Worm (Caenorhabditis elegans) whole organism, late embryonic: ENCODE data around the gene F40G12.9.

Experiments used
- C08G9.2 ChIP-seq: sonication (generic microtip); optimal IDR thresholded peaks from 2 replicates; lab custom pipeline; 2016; ENCODE audit warnings: mild to moderate bottlenecking, missing genetic modification characterization, moderate library complexity, missing compliant biosample characterization
- T23F11.4 ChIP-seq: fragments of 200-800 bp; sonication (Bioruptor generic); optimal IDR thresholded peaks from 2 replicates; lab custom pipeline; 2018; ENCODE audit warnings: mild to moderate bottlenecking, missing genetic modification characterization, missing compliant biosample characterization
- Y22D7AL.16 ChIP-seq: sonication (generic microtip); optimal IDR thresholded peaks from 2 replicates; lab custom pipeline; 2016; ENCODE audit warnings: missing genetic modification characterization, missing compliant biosample characterization
- ceh-14 ChIP-seq: sonication (generic microtip); optimal IDR thresholded peaks from 2 replicates; lab custom pipeline; 2016; ENCODE audit warnings: missing genotype, missing genetic modification characterization, missing compliant biosample characterization
- ceh-18 ChIP-seq: sonication (generic microtip); optimal IDR thresholded peaks from 2 replicates; lab custom pipeline; 2016; ENCODE audit warnings: missing genetic modification characterization, missing compliant biosample characterization
- ceh-2 ChIP-seq: sonication (generic microtip); optimal IDR thresholded peaks from 2 replicates; lab custom pipeline; 2016; ENCODE audit warnings: missing genotype, missing genetic modification characterization, missing compliant biosample characterization
- ceh-22 ChIP-seq: sonication (generic microtip); optimal IDR thresholded peaks from 2 replicates; lab custom pipeline; 2017; ENCODE audit warnings: missing biosample characterization, missing genetic modification characterization
- ceh-34 ChIP-seq: sonication (generic microtip); optimal IDR thresholded peaks from 2 replicates; lab custom pipeline; 2016; ENCODE audit warnings: mild to moderate bottlenecking, missing genetic modification characterization, missing compliant biosample characterization
- ceh-45 ChIP-seq: fragments of 200-800 bp; sonication (Bioruptor generic); IDR thresholded peaks from 2 replicates; pipeline ENCODE4 v1.3.6; 2022; ENCODE audit warnings: missing genetic modification reagents, missing genetic modification characterization, missing compliant biosample characterization
- ceh-6 ChIP-seq: fragments of 200-800 bp; sonication (Bioruptor generic); optimal IDR thresholded peaks from 2 replicates; lab custom pipeline; 2018; ENCODE audit warnings: mild to moderate bottlenecking, missing genetic modification characterization, missing compliant biosample characterization
- elt-2 ChIP-seq: sonication (generic microtip); optimal IDR thresholded peaks from 2 replicates; lab custom pipeline; 2016; ENCODE audit warnings: missing genetic modification reagents, missing genetic modification characterization, missing compliant biosample characterization
- ets-4 ChIP-seq: sonication (generic microtip); optimal IDR thresholded peaks from 2 replicates; lab custom pipeline; 2016; ENCODE audit warnings: missing genetic modification characterization, missing compliant biosample characterization
- gmeb-2 ChIP-seq: sonication (generic microtip); optimal IDR thresholded peaks from 2 replicates; lab custom pipeline; 2016; ENCODE audit warnings: missing genetic modification characterization, inconsistent platforms, missing compliant biosample characterization
- hlh-13 ChIP-seq: fragments of 200-800 bp; sonication (Bioruptor generic); optimal IDR thresholded peaks from 2 replicates; lab custom pipeline; 2018; ENCODE audit warnings: mild to moderate bottlenecking, missing genetic modification characterization, missing compliant biosample characterization
- hlh-15 ChIP-seq: sonication (generic microtip); optimal IDR thresholded peaks from 2 replicates; lab custom pipeline; 2016; ENCODE audit warnings: missing genetic modification characterization, missing compliant biosample characterization
- hlh-30 ChIP-seq: sonication (generic microtip); optimal IDR thresholded peaks from 2 replicates; lab custom pipeline; 2017; ENCODE audit warnings: antibody characterized with exemption, missing genetic modification characterization, missing compliant biosample characterization; ENCODE audit not compliant: insufficient read depth
- hlh-8 ChIP-seq: sonication (generic microtip); optimal IDR thresholded peaks from 2 replicates; lab custom pipeline; 2016; ENCODE audit warnings: missing genotype, missing genetic modification characterization, missing compliant biosample characterization
- lim-6 ChIP-seq: sonication (generic microtip); optimal IDR thresholded peaks from 2 replicates; lab custom pipeline; 2016; ENCODE audit warnings: missing genetic modification characterization, missing compliant biosample characterization
- madf-2 ChIP-seq: sonication (generic microtip); optimal IDR thresholded peaks from 2 replicates; lab custom pipeline; 2017; ENCODE audit warnings: missing genetic modification characterization, missing compliant biosample characterization
- mec-3 ChIP-seq: sonication (generic microtip); optimal IDR thresholded peaks from 2 replicates; lab custom pipeline; 2016; ENCODE audit warnings: borderline replicate concordance, missing genetic modification characterization, missing compliant biosample characterization
- nhr-11 ChIP-seq: fragments of 150-350 bp; optimal IDR thresholded peaks from 2 replicates; lab custom pipeline; 2014; ENCODE audit warnings: missing biosample characterization, missing genetic modification characterization
- odd-2 ChIP-seq: sonication (generic microtip); optimal IDR thresholded peaks from 2 replicates; lab custom pipeline; 2017; ENCODE audit warnings: antibody characterized with exemption, mild to moderate bottlenecking, missing genetic modification characterization, missing compliant biosample characterization
- pag-3 ChIP-seq: sonication (generic microtip); optimal IDR thresholded peaks from 2 replicates; lab custom pipeline; 2016; ENCODE audit warnings: missing compliant biosample characterization, missing genetic modification characterization, borderline replicate concordance
- pha-4 ChIP-seq: fragments of 150-350 bp; optimal IDR thresholded peaks from 2 replicates; lab custom pipeline; 2018; ENCODE audit warnings: missing biosample characterization, missing genetic modification reagents, missing genetic modification characterization
- pqm-1 ChIP-seq: sonication (generic microtip); optimal IDR thresholded peaks from 2 replicates; lab custom pipeline; 2016; ENCODE audit warnings: missing genetic modification characterization, missing compliant biosample characterization
- ref-2 ChIP-seq: sonication (generic microtip); optimal IDR thresholded peaks from 2 replicates; lab custom pipeline; 2016; ENCODE audit warnings: missing genetic modification characterization, missing compliant biosample characterization
- rnt-1 ChIP-seq: sonication (generic microtip); optimal IDR thresholded peaks from 2 replicates; lab custom pipeline; 2016; ENCODE audit warnings: missing genetic modification characterization, missing compliant biosample characterization
- sox-4 ChIP-seq: sonication (generic microtip); optimal IDR thresholded peaks from 2 replicates; lab custom pipeline; 2017; ENCODE audit warnings: mild to moderate bottlenecking, missing genetic modification characterization, inconsistent platforms, missing compliant biosample characterization
- ttx-3 ChIP-seq: sonication (generic microtip); optimal IDR thresholded peaks from 2 replicates; lab custom pipeline; 2016; ENCODE audit warnings: missing genetic modification reagents, missing genetic modification characterization, missing compliant biosample characterization
- unc-42 ChIP-seq: sonication (generic microtip); optimal IDR thresholded peaks from 2 replicates; lab custom pipeline; 2016; ENCODE audit warnings: missing genotype, missing genetic modification characterization, missing compliant biosample characterization

F40G12.9 gene

ce11 chrV:14328806-14329205 is 46.3 kb downstream of the F40G12.9 start, which contains the start of gene pepm-1:
pepm-1 (plus strand) TSS chrV:14329106.
- TF ChIP-seq ceh-18 (no peak), ceh-6 (GFP tag; lab: Kevin White, UChicago) (no peak), pha-4 (tag; lab: Kevin White, UChicago) (no peak), unc-42 (tag; lab: Kevin White, UChicago) (no peak), pqm-1 (tag; lab: Kevin White, UChicago) (no peak), ttx-3 (tag; lab: Kevin White, UChicago) (no peak), hlh-15 (tag; lab: Kevin White, UChicago) (no peak), pag-3 (tag; lab: Kevin White, UChicago) (no peak), madf-2 (tag; lab: Kevin White, UChicago) (no peak), ceh-22 (tag; lab: Kevin White, UChicago) (no peak), sox-4 (no peak), rnt-1 (tag; lab: Kevin White, UChicago) (no peak), hlh-8 (no peak), ref-2 (tag; lab: Kevin White, UChicago) (no peak), mec-3 (tag; lab: Kevin White, UChicago) (no peak), ets-4 (tag; lab: Kevin White, UChicago) (no peak), gmeb-2 (tag; lab: Kevin White, UChicago) (no peak), Y22D7AL.16 (tag; lab: Kevin White, UChicago) (no peak), ceh-34 (no peak), elt-2 (tag; lab: Kevin White, UChicago) (no peak)

- no peak for TF ChIP-seq ceh-22 (tag; lab: Kevin White, UChicago)
- TF ChIP-seq rnt-1 (tag; lab: Kevin White, UChicago), result no peak
- no peak for TF ChIP-seq hlh-30 (tag; lab: Kevin White, UChicago)
- no peak for TF ChIP-seq ceh-14
- TF ChIP-seq pqm-1 (tag; lab: Kevin White, UChicago), result no peak
- TF ChIP-seq ttx-3 (tag; lab: Kevin White, UChicago), result no peak
- TF ChIP-seq T23F11.4 (GFP tag; lab: Kevin White, UChicago), result no peak
- TF ChIP-seq ceh-2 (tag; lab: Kevin White, UChicago), result no peak
- no peak for TF ChIP-seq lim-6 (tag; lab: Kevin White, UChicago)
- no peak for TF ChIP-seq hlh-13 (GFP tag; lab: Kevin White, UChicago)
- no peak for TF ChIP-seq odd-2 (tag; lab: Kevin White, UChicago)
- no peak for TF ChIP-seq C08G9.2 (tag; lab: Kevin White, UChicago)
- no peak for TF ChIP-seq ceh-45
- no peak for TF ChIP-seq nhr-11 (tag; lab: Kevin White, UChicago)
These were observed 49.0 kb downstream of the F40G12.9 start, which contains the start of gene F47B8.8 for ce11 chrV:14331477-14331876. F47B8.8 (plus strand) TSS chrV:14331733.
